Fruit fly (Drosophila melanogaster) whole organism, pupa: ENCODE data around the gene Ugt35B1.

Source experiments
- CG10348 ChIP-seq: fragments of 200-800 bp; sonication (Bioruptor generic); IDR thresholded peaks from 2 replicates; pipeline ENCODE4 v1.3.6; 2022; ENCODE audit warnings: missing biosample characterization, missing genetic modification characterization
- CG12605 ChIP-seq: fragments of 200-800 bp; sonication (Bioruptor generic); IDR thresholded peaks from 2 replicates; pipeline ENCODE4 v1.3.6; 2022; ENCODE audit warnings: missing biosample characterization, missing genetic modification characterization
- CG13204 ChIP-seq: fragments of 200-800 bp; sonication (Bioruptor generic); optimal IDR thresholded peaks from 2 replicates; lab custom pipeline; 2018; ENCODE audit warnings: missing biosample characterization, mild to moderate bottlenecking, missing genetic modification characterization, moderate library complexity
- CG14655 ChIP-seq: fragments of 200-800 bp; sonication (Bioruptor generic); optimal IDR thresholded peaks from 3 replicates; lab custom pipeline; 2017; ENCODE audit warnings: mild to moderate bottlenecking, missing biosample characterization, missing genetic modification reagents, missing genetic modification characterization
- CG15710 ChIP-seq: fragments of 200-800 bp; sonication (Bioruptor generic); optimal IDR thresholded peaks from 2 replicates; lab custom pipeline; 2018; ENCODE audit warnings: missing biosample characterization, mild to moderate bottlenecking, missing genetic modification characterization, moderate library complexity
- CG17806 ChIP-seq: fragments of 200-800 bp; sonication (Bioruptor generic); optimal IDR thresholded peaks from 2 replicates; lab custom pipeline; 2018; ENCODE audit warnings: missing biosample characterization, mild to moderate bottlenecking, missing genetic modification characterization, moderate library complexity
- CG32121 ChIP-seq: fragments of 200-800 bp; sonication (Bioruptor generic); IDR thresholded peaks from 2 replicates; pipeline ENCODE4 v1.3.6; 2022; ENCODE audit warnings: missing biosample characterization, missing genetic modification characterization
- CG34367 ChIP-seq: fragments of 200-800 bp; sonication (Bioruptor generic); optimal IDR thresholded peaks from 2 replicates; lab custom pipeline; 2018; ENCODE audit warnings: missing biosample characterization, mild to moderate bottlenecking, missing genetic modification characterization
- CG4496 ChIP-seq: fragments of 200-800 bp; sonication (Bioruptor generic); IDR thresholded peaks from 3 replicates; pipeline ENCODE4 v1.3.6; 2022; ENCODE audit warnings: missing biosample characterization, missing genetic modification characterization
- CG8159 ChIP-seq: fragments of 200-800 bp; sonication (Bioruptor generic); optimal IDR thresholded peaks from 3 replicates; lab custom pipeline; 2018; ENCODE audit warnings: missing biosample characterization, mild to moderate bottlenecking, missing genetic modification characterization, moderate library complexity
- CG8301 ChIP-seq: fragments of 200-800 bp; sonication (Bioruptor generic); optimal IDR thresholded peaks from 2 replicates; lab custom pipeline; 2018; ENCODE audit warnings: missing biosample characterization, mild to moderate bottlenecking, missing genetic modification characterization
- CG9948 ChIP-seq: fragments of 200-800 bp; sonication (Bioruptor generic); optimal IDR thresholded peaks from 2 replicates; lab custom pipeline; 2018; ENCODE audit warnings: missing biosample characterization, mild to moderate bottlenecking, missing genetic modification characterization, moderate library complexity
- D1 ChIP-seq: fragments of 200-800 bp; sonication (Bioruptor generic); optimal IDR thresholded peaks from 2 replicates; lab custom pipeline; 2018; ENCODE audit warnings: missing biosample characterization, mild to moderate bottlenecking, missing genetic modification characterization, moderate library complexity
- EcR ChIP-seq: fragments of 200-800 bp; sonication (Bioruptor generic); optimal IDR thresholded peaks from 3 replicates; lab custom pipeline; 2019; ENCODE audit warnings: missing biosample characterization, missing genetic modification characterization, mild to moderate bottlenecking, moderate library complexity, missing genetic modification reagents
- Ets98B ChIP-seq: fragments of 200-800 bp; sonication (Bioruptor generic); IDR thresholded peaks from 2 replicates; pipeline ENCODE4 v1.3.6; 2022; ENCODE audit warnings: missing biosample characterization, missing genetic modification characterization
- Pif1A ChIP-seq: fragments of 200-800 bp; sonication (Bioruptor generic); optimal IDR thresholded peaks from 3 replicates; lab custom pipeline; 2016; ENCODE audit warnings: missing biosample characterization, missing genetic modification characterization
- Pif1B ChIP-seq: fragments of 200-800 bp; sonication (Bioruptor generic); optimal IDR thresholded peaks from 3 replicates; lab custom pipeline; 2016; ENCODE audit warnings: missing biosample characterization, missing genetic modification characterization
- Snoo ChIP-seq: fragments of 200-800 bp; sonication (Bioruptor generic); optimal IDR thresholded peaks from 3 replicates; lab custom pipeline; 2017; ENCODE audit warnings: missing biosample characterization, mild to moderate bottlenecking, missing genetic modification characterization, inconsistent platforms
- fd96Ca ChIP-seq: fragments of 200-800 bp; sonication (Bioruptor generic); IDR thresholded peaks from 3 replicates; pipeline ENCODE4 v1.3.6; 2022; ENCODE audit warnings: missing biosample characterization, missing genetic modification characterization
- gl ChIP-seq: fragments of 200-800 bp; sonication (Bioruptor generic); optimal IDR thresholded peaks from 2 replicates; lab custom pipeline; 2018; ENCODE audit warnings: missing biosample characterization, mild to moderate bottlenecking, missing genetic modification characterization
- rn ChIP-seq: fragments of 200-800 bp; sonication (Bioruptor generic); IDR thresholded peaks from 2 replicates; pipeline ENCODE4 v1.3.6; 2022; ENCODE audit warnings: missing biosample characterization, missing genetic modification characterization

The Ugt35B1 gene

DNA sequence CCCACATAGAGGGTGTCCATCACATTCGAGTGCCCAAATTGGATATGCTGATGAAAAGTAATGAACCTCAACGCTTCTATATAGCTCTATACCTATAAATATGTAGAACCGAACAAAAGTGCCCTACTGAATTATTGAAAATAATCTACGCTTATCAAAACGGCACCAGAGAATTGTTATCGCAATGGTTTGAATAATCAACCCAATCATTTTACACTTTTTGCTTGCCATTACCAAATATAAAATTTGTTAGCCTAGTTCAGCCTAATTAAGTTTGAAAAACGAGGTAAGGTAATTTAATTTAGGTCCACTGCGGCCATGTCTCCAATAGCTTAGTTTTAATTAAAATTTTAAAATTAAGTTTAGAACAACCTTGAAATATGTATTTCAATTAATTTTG is 5.7 kb upstream of the Ugt35B1 start:
- TF ChIP-seq D1 (tag; lab: Kevin White, UChicago) (no peak), gl (no peak), CG14655 (no peak), rn (GFP tag; lab: Robert Waterston, UW) (no peak), CG12605 (GFP tag; lab: Robert Waterston, UW) (no peak), fd96Ca (GFP tag; lab: Robert Waterston, UW) (no peak), CG17806 (tag; lab: Kevin White, UChicago) (no peak), CG15710 (tag; lab: Kevin White, UChicago) (no peak), CG4496 (GFP tag; lab: Robert Waterston, UW) (no peak), EcR (GFP tag; lab: Kevin White, UChicago) (no peak), CG34367 (tag; lab: Kevin White, UChicago) (no peak), CG9948 (tag; lab: Kevin White, UChicago) (no peak), CG13204 (GFP tag; lab: Kevin White, UChicago) (no peak), Ets98B (no peak), Pif1A (GFP tag; lab: Kevin White, UChicago) (no peak), CG10348 (GFP tag; lab: Robert Waterston, UW) (no peak)

dm6 chr3R:11175308-11175707 is 5.3 kb upstream of the Ugt35B1 start, which contains the start of the genes Ugt304A1 and Ugt303A1:
Gene Ugt304A1 (minus strand): TSS chr3R:11175408.
Gene Ugt303A1 (plus strand): TSS chr3R:11175529.
- TF ChIP-seq Snoo (tag; lab: Kevin White, UChicago) (no peak), Ets98B (no peak), CG34367 (tag; lab: Kevin White, UChicago) (no peak), EcR (GFP tag; lab: Kevin White, UChicago) (no peak), CG10348 (GFP tag; lab: Robert Waterston, UW) (no peak), CG13204 (GFP tag; lab: Kevin White, UChicago) (no peak), CG14655 (no peak), CG12605 (GFP tag; lab: Robert Waterston, UW) (no peak), Pif1A (GFP tag; lab: Kevin White, UChicago) (no peak), gl (no peak), CG9948 (tag; lab: Kevin White, UChicago) (no peak), CG32121 (GFP tag; lab: Robert Waterston, UW) (no peak), D1 (tag; lab: Kevin White, UChicago) (no peak), CG8159 (tag; lab: Kevin White, UChicago) (no peak), fd96Ca (GFP tag; lab: Robert Waterston, UW) (no peak), CG4496 (GFP tag; lab: Robert Waterston, UW) (no peak), rn (GFP tag; lab: Robert Waterston, UW) (no peak), CG15710 (tag; lab: Kevin White, UChicago) (no peak), Pif1B (GFP tag; lab: Kevin White, UChicago) (no peak)

- TF ChIP-seq CG17806 (tag; lab: Kevin White, UChicago) = no peak
- TF ChIP-seq CG8301 (tag; lab: Kevin White, UChicago) = no peak
- no peak for TF ChIP-seq Pif1B (GFP tag; lab: Kevin White, UChicago)
- no peak for TF ChIP-seq rn (GFP tag; lab: Robert Waterston, UW)
- no peak for TF ChIP-seq CG32121 (GFP tag; lab: Robert Waterston, UW)
- no peak for TF ChIP-seq CG12605 (GFP tag; lab: Robert Waterston, UW)
- no peak for TF ChIP-seq gl
- no peak for TF ChIP-seq CG4496 (GFP tag; lab: Robert Waterston, UW)
- TF ChIP-seq Ets98B = no peak
- no peak for TF ChIP-seq CG13204 (GFP tag; lab: Kevin White, UChicago)
- no peak for TF ChIP-seq CG9948 (tag; lab: Kevin White, UChicago)
- TF ChIP-seq CG10348 (GFP tag; lab: Robert Waterston, UW) = no peak
- TF ChIP-seq Pif1A (GFP tag; lab: Kevin White, UChicago) = no peak
- TF ChIP-seq D1 (tag; lab: Kevin White, UChicago) = no peak
- no peak for TF ChIP-seq CG8159 (tag; lab: Kevin White, UChicago)
- TF ChIP-seq fd96Ca (GFP tag; lab: Robert Waterston, UW) = no peak
- TF ChIP-seq CG34367 (tag; lab: Kevin White, UChicago) = no peak
- no peak for TF ChIP-seq CG15710 (tag; lab: Kevin White, UChicago)
These were observed 3.1 kb upstream of the Ugt35B1 start for dm6 chr3R:11173169-11173506.

dm6 chr3R:11172460-11173168 is 2.6 kb upstream of the Ugt35B1 start, which contains the start of gene Ugt35A1:
Gene Ugt35A1 (minus strand): TSS chr3R:11172664.
- TF ChIP-seq CG4496 (GFP tag; lab: Robert Waterston, UW) (no peak), D1 (tag; lab: Kevin White, UChicago) (no peak), CG15710 (tag; lab: Kevin White, UChicago) (no peak), Pif1B (GFP tag; lab: Kevin White, UChicago) (no peak), CG13204 (GFP tag; lab: Kevin White, UChicago) (no peak), gl (no peak), CG9948 (tag; lab: Kevin White, UChicago) (no peak), CG14655 (no peak), CG12605 (GFP tag; lab: Robert Waterston, UW) (no peak), EcR (GFP tag; lab: Kevin White, UChicago) (no peak), CG17806 (tag; lab: Kevin White, UChicago) (no peak), Ets98B (no peak), CG8159 (tag; lab: Kevin White, UChicago) (no peak), CG32121 (GFP tag; lab: Robert Waterston, UW) (no peak), fd96Ca (GFP tag; lab: Robert Waterston, UW) (no peak), rn (GFP tag; lab: Robert Waterston, UW) (no peak), CG34367 (tag; lab: Kevin White, UChicago) (no peak), Pif1A (GFP tag; lab: Kevin White, UChicago) (no peak), CG10348 (GFP tag; lab: Robert Waterston, UW) (no peak), CG8301 (tag; lab: Kevin White, UChicago) (no peak)
